Worm (Caenorhabditis elegans): ENCODE data around the gene F19G12.11.

F19G12.11 gene

ce11 chrX:1386893-1387367 is 39.4 kb downstream of the F19G12.11 start, which contains the start of gene F56C3.1 (continued):
- TF ChIP-seq saeg-2 (GFP tag; IDR thresholded peaks at IDR 0.05) (no peak), ceh-82 (tag; optimal IDR thresholded peaks at IDR 0.05) (no peak), tag-97 (GFP tag; IDR thresholded peaks at IDR 0.05) (no peak), R02D3.7 (tag; optimal IDR thresholded peaks at IDR 0.05) (no peak), mdt-29 (GFP tag; IDR thresholded peaks at IDR 0.05) (no peak), daf-19 (GFP tag; conservative IDR thresholded peaks at IDR 0.05) (no peak), sdz-12 (GFP tag; optimal IDR thresholded peaks at IDR 0.05) (no peak), madf-9 (GFP tag; conservative IDR thresholded peaks at IDR 0.05) (no peak), attf-4 (tag; optimal IDR thresholded peaks at IDR 0.05) (no peak), nhr-102 (tag; optimal IDR thresholded peaks at IDR 0.05) (peak; percentile 34), lir-3 (tag; optimal IDR thresholded peaks at IDR 0.05) (no peak), nhr-42 (GFP tag; IDR thresholded peaks at IDR 0.05) (peak; percentile 55; the same call in 1 of the 2 replicates), ZK337.2 (GFP tag; IDR thresholded peaks at IDR 0.05) (0 out of 2 replicates have a peak, but pooled peaks have one; percentile 29), tra-1 (GFP tag; IDR thresholded peaks at IDR 0.05) (no peak), unc-39 (tag; optimal IDR thresholded peaks at IDR 0.05) (no peak), madf-5 (GFP tag; IDR thresholded peaks at IDR 0.05) (no peak), F44E2.7 (GFP tag; IDR thresholded peaks at IDR 0.05) (no peak), lin-15B (tag; optimal IDR thresholded peaks at IDR 0.05) (no peak), vab-7 (GFP tag; IDR thresholded peaks at IDR 0.05) (no peak), nhr-28 (tag; optimal IDR thresholded peaks at IDR 0.05) (no peak), rbr-2 (tag; optimal IDR thresholded peaks at IDR 0.05) (no peak), ama-1 (optimal IDR thresholded peaks at IDR 0.05) (no peak), egl-27 (tag; optimal IDR thresholded peaks at IDR 0.05) (no peak), lin-1 (GFP tag; IDR thresholded peaks at IDR 0.05) (no peak), ceh-62 (tag; optimal IDR thresholded peaks at IDR 0.05) (no peak), unc-62 (GFP tag; optimal IDR thresholded peaks at IDR 0.05 in 1 of 2) (no peak), unc-62 (tag; optimal IDR thresholded peaks at IDR 0.05) (no peak), nhr-48 (tag; optimal IDR thresholded peaks at IDR 0.05) (no peak), hlh-11 (tag; optimal IDR thresholded peaks at IDR 0.05) (peak; percentile 3), Y48G9A.11 (GFP tag; IDR thresholded peaks at IDR 0.05) (no peak), nhr-111 (GFP tag; optimal IDR thresholded peaks at IDR 0.05) (no peak), F49E8.2 (tag; optimal IDR thresholded peaks at IDR 0.05; ENCODE audit: borderline replicate concordance) (no peak), daf-16 (GFP tag; optimal IDR thresholded peaks at IDR 0.05) (no peak), daf-16 (tag; optimal IDR thresholded peaks at IDR 0.05) (no peak), pqm-1 (tag; optimal IDR thresholded peaks at IDR 0.05) (no peak)

- TF ChIP-seq lin-13 (GFP tag; optimal IDR thresholded peaks at IDR 0.05) (no peak), mep-1 (tag; optimal IDR thresholded peaks at IDR 0.05) (no peak), nhr-28 (tag; optimal IDR thresholded peaks at IDR 0.05) (no peak), php-3 (GFP tag; IDR thresholded peaks at IDR 0.05) (no peak), Y48G9A.11 (GFP tag; IDR thresholded peaks at IDR 0.05) (0 out of 2 replicates have a peak, but pooled peaks have one; percentile 28), T20F7.1 (GFP tag; optimal IDR thresholded peaks at IDR 0.05) (no peak), vab-7 (GFP tag; IDR thresholded peaks at IDR 0.05) (no peak)
Measured at ce11 chrX:1384538-1384937, 41.8 kb downstream of the F19G12.11 start, which contains the start of gene F56C3.8. F56C3.8 (minus strand) TSS chrX:1384638.

ce11 chrX:1383546-1383945 is 42.8 kb downstream of the F19G12.11 start:
- TF ChIP-seq daf-8 (GFP tag; IDR thresholded peaks at IDR 0.05) (no peak), set-16 (GFP tag; IDR thresholded peaks at IDR 0.05) (0 out of 2 replicates have a peak, but pooled peaks have one; percentile 15), egl-43 (GFP tag; IDR thresholded peaks at IDR 0.05) (peak; percentile 30; the same call in 1 of the 2 replicates)
